Worm (Caenorhabditis elegans): Measurements from ENCODE around the gene ints-6.

The ints-6 gene

ce11 chrIV:8673733-8674375, 17.7 kb upstream of the ints-6 start:
- TF ChIP-seq hlh-13 (GFP tag; optimal IDR thresholded peaks at IDR 0.05) (no peak), tbx-2 (tag; optimal IDR thresholded peaks at IDR 0.05) (no peak), Y22D7AL.16 (tag; optimal IDR thresholded peaks at IDR 0.05) (no peak), rnt-1 (tag; optimal IDR thresholded peaks at IDR 0.05) (no peak), odd-2 (tag; optimal IDR thresholded peaks at IDR 0.05) (no peak), pat-9 (tag; optimal IDR thresholded peaks at IDR 0.05) (no peak), ceh-19 (GFP tag; optimal IDR thresholded peaks at IDR 0.05) (no peak), elt-2 (tag; optimal IDR thresholded peaks at IDR 0.05) (no peak), ceh-30 (tag; optimal IDR thresholded peaks at IDR 0.05) (no peak), sox-2 (GFP tag; IDR thresholded peaks at IDR 0.05) (no peak)

DNA sequence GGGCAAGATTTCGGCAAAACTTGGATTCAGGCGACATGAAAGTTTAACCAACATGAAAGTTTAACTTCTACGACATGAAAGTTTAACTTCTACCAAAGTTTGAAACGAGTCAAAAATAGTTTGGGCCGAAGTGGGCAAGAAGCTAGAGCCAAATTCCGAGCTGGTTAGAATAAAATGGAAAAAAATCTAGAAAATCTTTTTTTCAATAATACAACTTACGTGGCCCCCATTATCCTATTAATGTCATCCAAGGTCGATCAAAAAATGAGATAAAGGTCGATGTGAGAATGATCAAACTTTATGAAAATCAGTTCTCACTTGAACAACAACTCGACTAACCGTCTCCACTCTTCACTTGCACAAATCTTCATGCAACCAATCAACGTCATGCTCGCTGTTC, 14.2 kb upstream of the ints-6 start, which contains the start of gene F08B4.8:
Gene F08B4.8, plus strand, starts transcription at position 301 of the 400 bp plus-strand sequence.
- no peak for TF ChIP-seq Y22D7AL.16 (tag; optimal IDR thresholded peaks at IDR 0.05)
- no peak for TF ChIP-seq nfya-1 (tag; optimal IDR thresholded peaks at IDR 0.05)
- no peak for TF ChIP-seq hlh-6 (tag; optimal IDR thresholded peaks at IDR 0.05)
- no peak for TF ChIP-seq pat-9 (tag; optimal IDR thresholded peaks at IDR 0.05)
- TF ChIP-seq ceh-22 (tag; optimal IDR thresholded peaks at IDR 0.05) = no peak
- TF ChIP-seq sdc-2 (tag; optimal IDR thresholded peaks at IDR 0.05) = no peak
- TF ChIP-seq odd-2 (tag; optimal IDR thresholded peaks at IDR 0.05) = no peak
- no peak for TF ChIP-seq T23F11.4 (GFP tag; optimal IDR thresholded peaks at IDR 0.05)
- no peak for TF ChIP-seq mec-3 (tag; optimal IDR thresholded peaks at IDR 0.05; ENCODE audit: borderline replicate concordance)
- TF ChIP-seq pha-4 (tag; optimal IDR thresholded peaks at IDR 0.05) = no peak
- no peak for TF ChIP-seq ahr-1 (tag; optimal IDR thresholded peaks at IDR 0.05)
- TF ChIP-seq unc-55 (GFP tag; optimal IDR thresholded peaks at IDR 0.05) = no peak
- no peak for TF ChIP-seq elt-2 (tag; optimal IDR thresholded peaks at IDR 0.05)
- no peak for TF ChIP-seq tbx-2 (tag; optimal IDR thresholded peaks at IDR 0.05)
- TF ChIP-seq nhr-11 (tag; optimal IDR thresholded peaks at IDR 0.05) = no peak

- TF ChIP-seq gmeb-2 (tag; optimal IDR thresholded peaks at IDR 0.05) (no peak), unc-3 (GFP tag; conservative IDR thresholded peaks at IDR 0.05) (no peak), unc-3 (tag; optimal IDR thresholded peaks at IDR 0.05) (no peak), ceh-9 (tag; optimal IDR thresholded peaks at IDR 0.05) (no peak), ceh-31 (tag; optimal IDR thresholded peaks at IDR 0.05) (no peak), unc-86 (tag; optimal IDR thresholded peaks at IDR 0.05) (no peak), nhr-11 (tag; optimal IDR thresholded peaks at IDR 0.05) (no peak), ttx-3 (tag; optimal IDR thresholded peaks at IDR 0.05) (no peak), unc-42 (tag; optimal IDR thresholded peaks at IDR 0.05) (no peak), fkh-10 (GFP tag; optimal IDR thresholded peaks at IDR 0.05) (no peak), fkh-6 (tag; optimal IDR thresholded peaks at IDR 0.05) (no peak)
These were observed 12.3 kb upstream of the ints-6 start, which contains the start of gene nlp-60 for ce11 chrIV:8679225-8679624. nlp-60 (minus strand) TSS chrIV:8679325.

DNA sequence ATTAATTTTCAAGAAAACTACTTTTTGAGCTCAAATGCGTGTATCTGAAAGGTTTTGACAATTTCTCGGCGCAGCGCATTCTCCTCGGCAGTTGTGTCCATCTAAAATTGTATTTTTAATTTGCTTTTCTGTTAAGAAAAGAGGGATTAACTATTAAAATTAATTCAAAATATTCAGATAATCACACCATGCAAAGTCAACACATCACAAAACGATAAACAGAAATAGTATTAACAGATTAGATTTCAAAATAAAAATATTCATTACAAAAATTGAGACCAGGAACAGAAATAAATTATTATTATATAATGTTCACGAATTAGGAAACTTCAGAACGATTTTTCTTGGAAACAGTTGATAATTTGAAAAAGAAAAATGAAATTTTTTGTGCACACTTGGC, 5.0 kb upstream of the ints-6 start, which contains the start of gene pole-2:
Gene pole-2, minus strand, starts transcription at position 101 of the 400 bp plus-strand sequence.
- no peak for TF ChIP-seq ceh-31 (tag; optimal IDR thresholded peaks at IDR 0.05)
- no peak for TF ChIP-seq pag-3 (tag; optimal IDR thresholded peaks at IDR 0.05; ENCODE audit: borderline replicate concordance)
- TF ChIP-seq ahr-1 (tag; optimal IDR thresholded peaks at IDR 0.05) = no peak
- no peak for TF ChIP-seq che-1 (tag; optimal IDR thresholded peaks at IDR 0.05)
- TF ChIP-seq ceh-24 (tag; optimal IDR thresholded peaks at IDR 0.05) = no peak
- TF ChIP-seq nhr-232 (tag; optimal IDR thresholded peaks at IDR 0.05) = no peak
- no peak for TF ChIP-seq C38D4.7 (GFP tag; optimal IDR thresholded peaks at IDR 0.05)
- TF ChIP-seq ceh-6 (GFP tag; optimal IDR thresholded peaks at IDR 0.05) = no peak
- TF ChIP-seq nhr-11 (tag; optimal IDR thresholded peaks at IDR 0.05) = no peak
- TF ChIP-seq sox-4 (tag; optimal IDR thresholded peaks at IDR 0.05) = no peak

Measured in whole organism, late embryonic.